Fruit fly (Drosophila melanogaster): ENCODE data around the gene CG7202.

CG7202 gene

DNA sequence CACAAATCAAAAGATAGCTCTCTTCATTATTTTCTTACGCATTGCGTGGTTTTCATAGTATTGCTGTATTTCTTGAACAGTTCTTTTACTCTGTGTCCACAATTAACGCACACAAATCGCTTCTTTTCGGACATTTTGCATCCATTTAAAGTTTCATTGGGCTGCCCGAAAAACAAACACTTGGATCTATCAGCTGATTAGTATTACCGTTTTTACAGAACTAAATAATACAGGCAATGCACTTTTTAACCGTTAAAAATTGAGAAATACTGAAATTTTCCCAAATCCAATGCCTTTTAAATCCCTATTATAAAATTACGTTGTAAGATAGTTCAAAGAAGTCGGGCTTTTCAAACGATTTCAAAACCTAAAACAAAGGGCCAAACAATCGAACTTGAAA, 36.5 kb upstream of the CG7202 start, which contains the start of gene Arv1 (continued):
- TF ChIP-seq CG30403 (GFP tag; optimal IDR thresholded peaks at IDR 0.05) (no peak), CG17802 (tag; optimal IDR thresholded peaks at IDR 0.05) (no peak), B-H1 (GFP tag; IDR thresholded peaks at IDR 0.05) (no peak), rib (GFP tag; IDR thresholded peaks at IDR 0.05) (no peak)

DNA sequence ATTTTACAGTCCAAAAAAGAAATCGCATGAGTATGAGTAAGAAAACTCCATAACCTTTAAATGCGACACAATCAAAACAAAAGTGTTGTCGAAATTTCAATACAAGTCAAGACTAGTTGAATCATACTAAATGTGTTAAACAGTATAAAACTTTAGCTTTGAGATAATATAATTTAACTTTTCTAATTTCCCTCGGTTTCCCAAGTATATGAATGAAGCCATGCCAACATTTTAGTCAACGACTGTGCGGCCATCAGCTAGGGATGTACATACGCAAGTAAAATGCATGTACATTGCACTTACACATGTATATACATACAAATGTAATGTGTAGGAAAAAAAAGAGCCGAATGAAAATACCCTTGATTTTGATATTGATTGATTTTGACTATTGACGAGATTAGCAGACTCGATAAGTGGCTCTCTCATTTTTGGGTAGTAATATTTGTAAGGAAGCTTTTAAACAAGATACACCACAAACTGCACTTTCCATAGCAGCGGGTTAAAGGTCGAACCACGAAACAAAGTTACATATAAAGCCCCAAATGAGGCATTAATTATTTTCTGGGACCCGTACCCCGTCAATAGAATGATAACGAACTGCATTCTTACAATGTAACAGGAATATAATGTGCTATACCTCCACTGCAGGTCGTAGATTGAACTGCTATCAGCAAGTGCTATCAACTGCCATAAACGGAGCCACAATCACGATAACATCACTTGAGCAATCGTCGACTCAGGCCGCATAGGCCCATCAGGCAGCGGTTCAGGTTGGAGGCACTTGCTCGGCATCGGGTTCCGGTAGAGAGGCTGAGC, 31.7 kb upstream of the CG7202 start:
- TF ChIP-seq Mad (GFP tag; optimal IDR thresholded peaks at IDR 0.05), result no peak
- no peak for TF ChIP-seq Poxn (GFP tag; IDR thresholded peaks at IDR 0.05)
- peak; percentile 22 for TF ChIP-seq Med (GFP tag)
- TF ChIP-seq CG12104 (GFP tag; optimal IDR thresholded peaks at IDR 0.05), result no peak
- TF ChIP-seq CG9876 (GFP tag; optimal IDR thresholded peaks at IDR 0.05), result no peak
- TF ChIP-seq B-H1 (GFP tag; IDR thresholded peaks at IDR 0.05), result no peak
- TF ChIP-seq pho (GFP tag; optimal IDR thresholded peaks at IDR 0.05), result peak; percentile 4
- TF ChIP-seq CG13775 (GFP tag; optimal IDR thresholded peaks at IDR 0.05), result no peak
- no peak for TF ChIP-seq Ptx1 (GFP tag; IDR thresholded peaks at IDR 0.05)
- no peak for TF ChIP-seq Hr3 (GFP tag; optimal IDR thresholded peaks at IDR 0.05)
- peak; percentile 96 for TF ChIP-seq CG15073 (GFP tag; optimal IDR thresholded peaks at IDR 0.05)
- TF ChIP-seq Ets65A (GFP tag), result peak; percentile 45
- TF ChIP-seq CG2199 (GFP tag; IDR thresholded peaks at IDR 0.05), result 0 out of 3 replicates have a peak, but pooled peaks have one; percentile 20
- TF ChIP-seq CG8924 (tag; optimal IDR thresholded peaks at IDR 0.05), result no peak
- TF ChIP-seq D19A (tag; optimal IDR thresholded peaks at IDR 0.05), result peak; percentile 76
- TF ChIP-seq CG2712 (tag; optimal IDR thresholded peaks at IDR 0.05), result peak; percentile 38
- TF ChIP-seq CG17359 (tag; optimal IDR thresholded peaks at IDR 0.05), result peak; percentile 9
- no peak for TF ChIP-seq wdn (GFP tag; IDR thresholded peaks at IDR 0.05)
- no peak for TF ChIP-seq YL-1 (GFP tag; optimal IDR thresholded peaks at IDR 0.05)
- TF ChIP-seq CG14667 (GFP tag; IDR thresholded peaks at IDR 0.05), result no peak
- no peak for TF ChIP-seq HHEX (GFP tag; optimal IDR thresholded peaks at IDR 0.05)
- no peak for TF ChIP-seq ash1 (GFP tag; optimal IDR thresholded peaks at IDR 0.05)
- TF ChIP-seq nau (GFP tag; optimal IDR thresholded peaks at IDR 0.05), result no peak
- peak; percentile 56 for TF ChIP-seq Drgx (GFP tag; IDR thresholded peaks at IDR 0.05)
- TF ChIP-seq H2.0 (GFP tag; IDR thresholded peaks at IDR 0.05), result no peak
- TF ChIP-seq Ravus (GFP tag; IDR thresholded peaks at IDR 0.05), result no peak
- TF ChIP-seq CG1529 (GFP tag; optimal IDR thresholded peaks at IDR 0.05), result peak; percentile 17
- TF ChIP-seq sens (GFP tag), result peak; percentile 77
- TF ChIP-seq CG18262 (tag; optimal IDR thresholded peaks at IDR 0.05), result peak; percentile 12
- no peak for TF ChIP-seq CG3995 (GFP tag; optimal IDR thresholded peaks at IDR 0.05)
- 0 out of 3 replicates have a peak, but pooled peaks have one; percentile 35 for TF ChIP-seq CG17361 (GFP tag; IDR thresholded peaks at IDR 0.05)
- TF ChIP-seq Xrp1 (GFP tag; IDR thresholded peaks at IDR 0.05), result peak; percentile 10; the same call in 1 of the 2 replicates
- no peak for TF ChIP-seq CG42726 (GFP tag; IDR thresholded peaks at IDR 0.05; ENCODE audit: partially characterized antibody)
- no peak for TF ChIP-seq lilli (GFP tag; optimal IDR thresholded peaks at IDR 0.05)
- peak; percentile 26 for TF ChIP-seq CG2875 (GFP tag; optimal IDR thresholded peaks at IDR 0.05)
- TF ChIP-seq CG32767 (GFP tag; IDR thresholded peaks at IDR 0.05), result 0 out of 2 replicates have a peak, but pooled peaks have one; percentile 9
- TF ChIP-seq ind (GFP tag; optimal IDR thresholded peaks at IDR 0.05), result no peak
- TF ChIP-seq CG30403 (GFP tag; optimal IDR thresholded peaks at IDR 0.05), result no peak
- TF ChIP-seq CG10979 (tag; optimal IDR thresholded peaks at IDR 0.05), result peak; percentile 33
- no peak for TF ChIP-seq tx (GFP tag; optimal IDR thresholded peaks at IDR 0.05)
- no peak for TF ChIP-seq crc (GFP tag; optimal IDR thresholded peaks at IDR 0.05)
- TF ChIP-seq cg (GFP tag; optimal IDR thresholded peaks at IDR 0.05), result peak; percentile 34
- peak; percentile 16 for TF ChIP-seq CG4424 (GFP tag; optimal IDR thresholded peaks at IDR 0.05)
- no peak for TF ChIP-seq CG13424 (tag; optimal IDR thresholded peaks at IDR 0.05)
- peak in 1 of 2 experiments; percentile 97 for TF ChIP-seq Hr78 (GFP tag; optimal IDR thresholded peaks at IDR 0.05)
- TF ChIP-seq ab (GFP tag; optimal IDR thresholded peaks at IDR 0.05), result no peak
